Fruit fly (Drosophila melanogaster) whole organism, prepupa: Measurements from ENCODE around the gene CG10725.

Source experiments
- Blimp-1 ChIP-seq: fragments of 200-800 bp; sonication (Bioruptor generic); optimal IDR thresholded peaks from 3 replicates; lab custom pipeline; 2017; ENCODE audit warnings: missing biosample characterization, missing genetic modification characterization, mild to moderate bottlenecking, moderate library complexity, missing genetic modification reagents
- CG10631 ChIP-seq: fragments of 200-800 bp; sonication (Bioruptor generic); optimal IDR thresholded peaks from 2 replicates; lab custom pipeline; 2016; ENCODE audit warnings: missing biosample characterization, missing genetic modification characterization
- CG10669 ChIP-seq: fragments of 200-800 bp; sonication (Bioruptor generic); optimal IDR thresholded peaks from 3 replicates; lab custom pipeline; 2018; ENCODE audit warnings: missing biosample characterization, mild to moderate bottlenecking, missing genetic modification characterization, moderate library complexity
- CG11294 ChIP-seq: fragments of 200-800 bp; sonication (Bioruptor generic); IDR thresholded peaks from 2 replicates; pipeline ENCODE4 v1.3.6; 2022; ENCODE audit warnings: missing biosample characterization, missing genetic modification characterization
- CG11902 ChIP-seq: fragments of 200-800 bp; sonication (Bioruptor generic); optimal IDR thresholded peaks from 3 replicates; lab custom pipeline; 2016; ENCODE audit warnings: missing biosample characterization, missing genetic modification characterization
- CG1621 ChIP-seq: fragments of 200-800 bp; sonication (Bioruptor generic); optimal IDR thresholded peaks from 3 replicates; lab custom pipeline; 2018; ENCODE audit warnings: missing biosample characterization, mild to moderate bottlenecking, missing genetic modification characterization
- CG16779 ChIP-seq: fragments of 200-800 bp; sonication (Bioruptor generic); optimal IDR thresholded peaks from 3 replicates; lab custom pipeline; 2017; ENCODE audit warnings: missing biosample characterization, mild to moderate bottlenecking, missing genetic modification characterization
- CG34406 ChIP-seq: fragments of 200-800 bp; sonication (Bioruptor generic); optimal IDR thresholded peaks from 3 replicates; lab custom pipeline; 2016; ENCODE audit warnings: missing biosample characterization, missing genetic modification characterization
- CG4318 ChIP-seq: fragments of 200-800 bp; sonication (Bioruptor generic); optimal IDR thresholded peaks from 3 replicates; lab custom pipeline; 2017; ENCODE audit warnings: missing biosample characterization, mild to moderate bottlenecking, missing genetic modification characterization
- CG6163 ChIP-seq: fragments of 200-800 bp; sonication (Bioruptor generic); IDR thresholded peaks from 3 replicates; pipeline ENCODE4 v1.3.6; 2022; ENCODE audit warnings: missing biosample characterization, missing genetic modification characterization
- CG6792 ChIP-seq: fragments of 200-800 bp; sonication (Bioruptor generic); optimal IDR thresholded peaks from 3 replicates; lab custom pipeline; 2016; ENCODE audit warnings: missing biosample characterization, missing genetic modification characterization
- CG6808 ChIP-seq: fragments of 200-800 bp; sonication (Bioruptor generic); optimal IDR thresholded peaks from 3 replicates; lab custom pipeline; 2017; ENCODE audit warnings: missing biosample characterization, missing genetic modification characterization, mild to moderate bottlenecking, moderate library complexity, missing genetic modification reagents
- CG6854 ChIP-seq: fragments of 200-800 bp; sonication (Bioruptor generic); optimal IDR thresholded peaks from 2 replicates; lab custom pipeline; 2017; ENCODE audit warnings: missing biosample characterization, mild to moderate bottlenecking, missing genetic modification characterization
- CG8119 ChIP-seq: fragments of 200-800 bp; sonication (Bioruptor generic); IDR thresholded peaks from 3 replicates; pipeline ENCODE4 v1.3.6; 2022; ENCODE audit warnings: missing biosample characterization, missing genetic modification characterization
- CG8632 ChIP-seq: fragments of 200-800 bp; sonication (Bioruptor generic); optimal IDR thresholded peaks from 3 replicates; lab custom pipeline; 2016; ENCODE audit warnings: missing biosample characterization, missing genetic modification characterization
- Eip75B ChIP-seq: fragments of 200-800 bp; sonication (Bioruptor generic); optimal IDR thresholded peaks from 3 replicates; lab custom pipeline; 2016; ENCODE audit warnings: missing biosample characterization, missing genetic modification characterization
- Eip78C ChIP-seq: fragments of 200-800 bp; sonication (Bioruptor generic); peaks from one replicate; lab custom pipeline; 2016; ENCODE audit warnings: missing biosample characterization, missing genetic modification characterization
- Eip93F ChIP-seq: fragments of 200-800 bp; sonication (Bioruptor generic); optimal IDR thresholded peaks from 2 replicates; lab custom pipeline; 2016; ENCODE audit warnings: missing biosample characterization, mild to moderate bottlenecking, missing genetic modification characterization
- Ets96B ChIP-seq: fragments of 200-800 bp; optimal IDR thresholded peaks from 2 replicates; lab custom pipeline; 2019; ENCODE audit warnings: missing biosample characterization, mild to moderate bottlenecking, missing genetic modification characterization, moderate library complexity
- Gug ChIP-seq: fragments of 200-800 bp; sonication (Bioruptor generic); IDR thresholded peaks from 2 replicates; pipeline ENCODE4 v1.3.6; 2022; ENCODE audit warnings: missing biosample characterization, missing genetic modification characterization
- Hr38 ChIP-seq: sonication (Bioruptor generic); optimal IDR thresholded peaks from 2 replicates; lab custom pipeline; 2016; ENCODE audit warnings: missing biosample characterization, missing genetic modification characterization
- Lpt ChIP-seq: fragments of 200-800 bp; sonication (Bioruptor generic); optimal IDR thresholded peaks from 3 replicates; lab custom pipeline; 2016; ENCODE audit warnings: missing biosample characterization, missing genetic modification characterization
- Met ChIP-seq: fragments of 200-800 bp; sonication (Bioruptor generic); optimal IDR thresholded peaks from 3 replicates; lab custom pipeline; 2016; ENCODE audit warnings: missing biosample characterization, missing genetic modification characterization
- OdsH ChIP-seq: fragments of 200-800 bp; sonication (Bioruptor generic); optimal IDR thresholded peaks from 3 replicates; lab custom pipeline; 2016; ENCODE audit warnings: missing biosample characterization, missing genetic modification characterization
- Sox102F ChIP-seq: fragments of 200-800 bp; sonication (Bioruptor generic); optimal IDR thresholded peaks from 2 replicates; lab custom pipeline; 2016; ENCODE audit warnings: missing biosample characterization, mild to moderate bottlenecking, missing genetic modification characterization
- acj6 ChIP-seq: fragments of 200-800 bp; sonication (Bioruptor generic); optimal IDR thresholded peaks from 3 replicates; lab custom pipeline; 2016; ENCODE audit warnings: missing biosample characterization, missing genetic modification characterization
- dac ChIP-seq: fragments of 200-800 bp; sonication (Bioruptor generic); optimal IDR thresholded peaks from 2 replicates; lab custom pipeline; 2017; ENCODE audit warnings: missing biosample characterization, mild to moderate bottlenecking, missing genetic modification characterization
- esn ChIP-seq: fragments of 200-800 bp; sonication (Bioruptor generic); optimal IDR thresholded peaks from 2 replicates; lab custom pipeline; 2016; ENCODE audit warnings: missing biosample characterization, mild to moderate bottlenecking, missing genetic modification characterization, moderate library complexity
- fd85E ChIP-seq: fragments of 200-800 bp; sonication (Bioruptor generic); optimal IDR thresholded peaks from 3 replicates; lab custom pipeline; 2016; ENCODE audit warnings: missing biosample characterization, missing genetic modification characterization
- fkh ChIP-seq: fragments of 200-800 bp; sonication (Bioruptor generic); optimal IDR thresholded peaks from 3 replicates; lab custom pipeline; 2017; ENCODE audit warnings: missing biosample characterization, mild to moderate bottlenecking, missing genetic modification characterization, moderate library complexity
- pdm3 ChIP-seq: fragments of 200-800 bp; sonication (Bioruptor generic); optimal IDR thresholded peaks from 3 replicates; lab custom pipeline; 2016; ENCODE audit warnings: missing biosample characterization, missing genetic modification characterization

The CG10725 gene

dm6 chr3L:13420212-13420611, 17.5 kb upstream of the CG10725 start:
- no peak for TF ChIP-seq Lpt
- no peak for TF ChIP-seq Eip78C (GFP tag; lab: Kevin White, UChicago)
- no peak for TF ChIP-seq pdm3 (GFP tag; lab: Kevin White, UChicago)
- no peak for TF ChIP-seq CG8119 (GFP tag; lab: Robert Waterston, UW)
- no peak for TF ChIP-seq Ets96B (tag; lab: Kevin White, UChicago)
- TF ChIP-seq CG8632 (GFP tag; lab: Kevin White, UChicago) = no peak
- no peak for TF ChIP-seq fd85E (GFP tag; lab: Kevin White, UChicago)
- TF ChIP-seq Met (GFP tag; lab: Kevin White, UChicago) = no peak

DNA sequence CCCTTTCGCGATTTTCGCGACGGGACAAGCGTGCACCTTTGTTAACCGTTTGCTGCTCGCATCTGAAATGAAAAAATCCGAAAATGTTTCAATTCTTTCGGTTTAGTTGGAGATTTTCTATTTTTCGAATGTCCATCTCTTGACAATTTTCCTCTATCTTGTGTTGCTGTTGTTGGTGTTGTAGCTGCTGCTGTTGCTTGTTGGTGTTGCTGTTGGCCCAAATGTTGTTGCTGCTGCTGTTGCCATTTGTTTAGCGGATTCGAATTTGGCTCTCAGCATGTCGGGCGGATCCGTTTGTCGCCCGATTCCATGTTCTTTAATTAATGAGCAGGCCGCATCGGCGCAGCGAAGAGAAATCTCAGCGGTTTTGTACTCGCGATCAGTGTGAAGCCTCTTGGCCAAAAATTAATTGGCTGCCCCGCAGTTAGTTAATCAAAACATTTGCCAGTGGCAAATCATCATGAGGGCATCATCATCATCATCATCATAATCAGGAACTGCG, 15.4 kb upstream of the CG10725 start, which contains the start of gene CG32121:
Gene CG32121, minus strand, starts transcription at position 51 of the 502 bp plus-strand sequence.
- no peak for TF ChIP-seq Hr38 (GFP tag; lab: Kevin White, UChicago)
- TF ChIP-seq CG34406 = no peak
- TF ChIP-seq CG16779 (tag; lab: Kevin White, UChicago) = no peak
- no peak for TF ChIP-seq fkh (GFP tag; lab: Kevin White, UChicago)
- no peak for TF ChIP-seq esn (GFP tag; lab: Kevin White, UChicago)
- TF ChIP-seq Lpt = no peak
- TF ChIP-seq Eip75B (GFP tag; lab: Kevin White, UChicago) = no peak
- TF ChIP-seq CG6854 (GFP tag; lab: Kevin White, UChicago) = no peak
- no peak for TF ChIP-seq OdsH (GFP tag; lab: Kevin White, UChicago)

DNA sequence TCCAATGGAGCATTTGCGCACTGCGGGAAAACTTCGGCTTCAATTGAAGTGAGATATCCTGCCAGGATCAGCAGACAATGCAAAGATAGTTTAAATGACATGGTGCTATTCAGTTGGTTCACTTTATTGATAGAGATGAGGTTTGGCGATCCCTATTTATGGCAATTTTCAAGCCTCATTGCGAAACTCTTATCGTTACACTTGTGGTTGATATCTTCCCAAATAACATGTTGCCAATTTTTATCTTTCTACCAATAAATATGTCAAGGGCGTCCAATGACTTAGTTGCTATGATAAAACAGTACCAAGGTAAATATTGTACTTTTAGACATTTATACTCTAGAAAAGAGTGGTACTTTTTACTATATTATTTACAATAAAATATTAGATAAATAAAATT, 13.7 kb upstream of the CG10725 start, which contains the start of gene CG33263:
Gene CG33263, minus strand, starts transcription at position 101 of the 400 bp plus-strand sequence.
- TF ChIP-seq CG1621 (no peak), fd85E (GFP tag; lab: Kevin White, UChicago) (no peak), Blimp-1 (no peak), CG11902 (GFP tag; lab: Kevin White, UChicago) (no peak), CG16779 (tag; lab: Kevin White, UChicago) (no peak), CG6792 (GFP tag; lab: Kevin White, UChicago) (no peak), Sox102F (GFP tag; lab: Kevin White, UChicago) (no peak), CG6808 (no peak), Eip78C (GFP tag; lab: Kevin White, UChicago) (no peak), CG4318 (GFP tag; lab: Kevin White, UChicago) (no peak), acj6 (GFP tag; lab: Kevin White, UChicago) (no peak), dac (GFP tag; lab: Kevin White, UChicago) (no peak)
- TF ChIP-seq, all 60 proteins: peak for 0

DNA sequence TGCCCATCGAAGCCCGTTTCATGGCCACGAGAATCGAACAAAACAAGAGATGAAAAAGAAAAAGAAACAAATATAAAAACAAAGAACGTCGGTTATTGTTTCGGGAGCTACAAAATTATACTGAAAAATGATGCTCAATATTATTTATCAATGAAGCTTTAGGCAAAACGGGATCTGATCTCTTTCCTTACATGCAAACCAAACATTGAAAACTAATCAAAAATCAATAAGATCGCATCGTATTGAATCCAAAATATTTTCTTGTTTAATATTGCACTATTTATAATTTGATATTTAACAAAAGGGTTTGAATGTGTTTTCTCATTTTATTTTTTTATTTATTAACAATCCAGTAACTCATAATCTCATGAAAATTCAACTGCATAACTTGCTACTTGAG, 12.2 kb upstream of the CG10725 start, which contains the start of gene CG14106:
Gene CG14106, minus strand, starts transcription at position 101 of the 400 bp plus-strand sequence.
- TF ChIP-seq Blimp-1 = no peak
- TF ChIP-seq esn (GFP tag; lab: Kevin White, UChicago) = no peak
- TF ChIP-seq Gug (GFP tag; lab: Robert Waterston, UW) = no peak
- TF ChIP-seq CG10669 = no peak
- TF ChIP-seq CG6163 (GFP tag; lab: Robert Waterston, UW) = no peak
- no peak for TF ChIP-seq CG10631 (GFP tag; lab: Kevin White, UChicago)
- no peak for TF ChIP-seq CG8119 (GFP tag; lab: Robert Waterston, UW)
- no peak for TF ChIP-seq CG11294 (GFP tag; lab: Robert Waterston, UW)
- TF ChIP-seq Eip93F (GFP tag; lab: Kevin White, UChicago) = no peak
- TF ChIP-seq Ets96B (tag; lab: Kevin White, UChicago) = no peak

- no peak for TF ChIP-seq Met (GFP tag; lab: Kevin White, UChicago)
- TF ChIP-seq CG16779 (tag; lab: Kevin White, UChicago) = no peak
- TF ChIP-seq acj6 (GFP tag; lab: Kevin White, UChicago) = no peak
- no peak for TF ChIP-seq CG1621
- TF ChIP-seq Gug (GFP tag; lab: Robert Waterston, UW) = no peak
- TF ChIP-seq, all 60 proteins: peak for 0
Observed at dm6 chr3L:13426573-13426972, 11.2 kb upstream of the CG10725 start, which contains the start of gene CG14105. Gene CG14105 (minus strand): TSS chr3L:13426673.
